Fruit fly (Drosophila melanogaster) whole organism, embryonic: ENCODE measurements around the gene vih.
A peak's percentile ranks its signal among the peaks of the same experiment; 100 is the strongest.

Experiments
- C15 ChIP-seq: fragments of 200-800 bp; sonication (Bioruptor generic); IDR thresholded peaks from 3 replicates; pipeline ENCODE4 v1.3.6; 2022; ENCODE audit warnings: missing biosample characterization, missing genetic modification characterization
- CG1024 ChIP-seq: fragments of 200-800 bp; sonication (Bioruptor generic); IDR thresholded peaks from 2 replicates; pipeline ENCODE4 v1.3.6; 2022; ENCODE audit warnings: missing biosample characterization, missing genetic modification characterization
- CG12155 ChIP-seq: fragments of 200-800 bp; sonication (Bioruptor generic); optimal IDR thresholded peaks from 3 replicates; lab custom pipeline; 2016; ENCODE audit warnings: missing biosample characterization, missing genetic modification characterization
- CG1233 ChIP-seq: fragments of 200-800 bp; sonication (Bioruptor generic); optimal IDR thresholded peaks from 4 replicates; lab custom pipeline; 2018; ENCODE audit warnings: missing biosample characterization, mild to moderate bottlenecking, missing genetic modification characterization
- CG12391 ChIP-seq: fragments of 200-800 bp; sonication (Bioruptor generic); optimal IDR thresholded peaks from 3 replicates; lab custom pipeline; 2018; ENCODE audit warnings: missing biosample characterization, mild to moderate bottlenecking, missing genetic modification characterization, moderate library complexity
- CG13287 ChIP-seq: fragments of 200-800 bp; sonication (Bioruptor generic); IDR thresholded peaks from 2 replicates; pipeline ENCODE4 v1.3.6; 2022; ENCODE audit warnings: missing biosample characterization, missing genetic modification characterization; ENCODE audit not compliant: partially characterized antibody
- CG13894 ChIP-seq: fragments of 200-800 bp; sonication (Bioruptor generic); optimal IDR thresholded peaks from 3 replicates; lab custom pipeline; 2018; ENCODE audit warnings: missing biosample characterization, mild to moderate bottlenecking, missing genetic modification characterization, moderate library complexity
- CG15601 ChIP-seq: fragments of 200-800 bp; sonication (Bioruptor generic); optimal IDR thresholded peaks from 3 replicates; lab custom pipeline; 2019; ENCODE audit warnings: missing biosample characterization, mild to moderate bottlenecking, missing genetic modification characterization, moderate library complexity
- CG16813 ChIP-seq: fragments of 200-800 bp; sonication (Bioruptor generic); IDR thresholded peaks from 3 replicates; pipeline ENCODE4 v1.3.6; 2022; ENCODE audit warnings: missing biosample characterization, missing genetic modification characterization; ENCODE audit not compliant: partially characterized antibody
- CG17359 ChIP-seq: fragments of 200-800 bp; sonication (Bioruptor generic); optimal IDR thresholded peaks from 3 replicates; lab custom pipeline; 2018; ENCODE audit warnings: missing biosample characterization, mild to moderate bottlenecking, missing genetic modification characterization, moderate library complexity
- CG17612 ChIP-seq: fragments of 200-800 bp; sonication (Bioruptor generic); IDR thresholded peaks from 2 replicates; pipeline ENCODE4 v1.3.6; 2022; ENCODE audit warnings: missing biosample characterization, missing genetic modification characterization
- CG17802 ChIP-seq: fragments of 200-800 bp; sonication (Bioruptor generic); optimal IDR thresholded peaks from 2 replicates; lab custom pipeline; 2018; ENCODE audit warnings: missing biosample characterization, mild to moderate bottlenecking, missing genetic modification characterization, moderate library complexity
- CG18764 ChIP-seq: fragments of 200-800 bp; sonication (Bioruptor generic); optimal IDR thresholded peaks from 3 replicates; lab custom pipeline; 2016; ENCODE audit warnings: missing biosample characterization, missing genetic modification characterization
- CG2199 ChIP-seq: fragments of 200-800 bp; sonication (Bioruptor generic); IDR thresholded peaks from 3 replicates; pipeline ENCODE4 v1.3.6; 2022; ENCODE audit warnings: missing biosample characterization, missing genetic modification characterization
- CG2678 ChIP-seq: fragments of 200-800 bp; sonication (Bioruptor generic); optimal IDR thresholded peaks from 3 replicates; lab custom pipeline; 2019; ENCODE audit warnings: missing biosample characterization, mild to moderate bottlenecking, missing genetic modification characterization, moderate library complexity
- CG3847 ChIP-seq: fragments of 200-800 bp; sonication (Bioruptor generic); IDR thresholded peaks from 2 replicates; pipeline ENCODE4 v1.3.6; 2022; ENCODE audit warnings: missing biosample characterization, missing genetic modification characterization
- CG3995 ChIP-seq: fragments of 200-800 bp; sonication (Bioruptor generic); optimal IDR thresholded peaks from 3 replicates; lab custom pipeline; 2016; ENCODE audit warnings: missing biosample characterization, missing genetic modification characterization
- CG7839 ChIP-seq: fragments of 200-800 bp; sonication (Bioruptor generic); optimal IDR thresholded peaks from 3 replicates; lab custom pipeline; 2018; ENCODE audit warnings: missing biosample characterization, mild to moderate bottlenecking, missing genetic modification characterization, moderate library complexity
- CG7928 ChIP-seq: fragments of 200-800 bp; sonication (Bioruptor generic); optimal IDR thresholded peaks from 2 replicates; lab custom pipeline; 2017; ENCODE audit warnings: missing biosample characterization, mild to moderate bottlenecking, missing genetic modification characterization
- CG8290 ChIP-seq, 3 experiments: fragments of 200-800 bp; sonication (Bioruptor generic); optimal IDR thresholded peaks; 2 replicates each; lab custom pipeline; 2016 to 2019; ENCODE audit warnings: missing biosample characterization in 3 of 3, missing genetic modification characterization in 3 of 3, mild to moderate bottlenecking in 2 of 3, moderate library complexity in 1 of 3
- CG8388 ChIP-seq: fragments of 200-800 bp; sonication (Bioruptor generic); optimal IDR thresholded peaks from 2 replicates; lab custom pipeline; 2019; ENCODE audit warnings: missing biosample characterization, mild to moderate bottlenecking, missing genetic modification characterization, moderate library complexity
- Dip2 ChIP-seq: fragments of 200-800 bp; sonication (Bioruptor generic); IDR thresholded peaks from 2 replicates; pipeline ENCODE4 v1.3.6; 2022; ENCODE audit warnings: missing biosample characterization, missing genetic modification characterization
- Fer1 ChIP-seq: fragments of 200-800 bp; sonication (Bioruptor generic); optimal IDR thresholded peaks from 2 replicates; lab custom pipeline; 2017; ENCODE audit warnings: missing biosample characterization, mild to moderate bottlenecking, missing genetic modification characterization
- HLH54F ChIP-seq: fragments of 200-800 bp; sonication (Bioruptor generic); optimal IDR thresholded peaks from 3 replicates; lab custom pipeline; 2016; ENCODE audit warnings: missing biosample characterization, missing genetic modification characterization
- Lpt ChIP-seq: fragments of >200 bp; optimal IDR thresholded peaks from 2 replicates; lab custom pipeline; 2018; ENCODE audit warnings: missing biosample characterization, missing genetic modification characterization
- Meics ChIP-seq: fragments of 200-800 bp; sonication (Bioruptor generic); optimal IDR thresholded peaks from 2 replicates; lab custom pipeline; 2017; ENCODE audit warnings: missing biosample characterization, mild to moderate bottlenecking, missing genetic modification characterization
- Neu2 ChIP-seq: fragments of 200-800 bp; sonication (Bioruptor generic); optimal IDR thresholded peaks from 3 replicates; lab custom pipeline; 2016; ENCODE audit warnings: missing biosample characterization, missing genetic modification characterization, borderline replicate concordance
- PHDP ChIP-seq: fragments of 200-800 bp; sonication (Bioruptor generic); optimal IDR thresholded peaks from 3 replicates; lab custom pipeline; 2018; ENCODE audit warnings: missing biosample characterization, mild to moderate bottlenecking, missing genetic modification characterization, moderate library complexity
- Ptx1 ChIP-seq: fragments of 200-800 bp; sonication (Bioruptor generic); IDR thresholded peaks from 2 replicates; pipeline ENCODE4 v1.3.6; 2022; ENCODE audit warnings: missing biosample characterization, missing genetic modification characterization
- Ravus ChIP-seq: fragments of 200-800 bp; sonication (Bioruptor generic); IDR thresholded peaks from 2 replicates; pipeline ENCODE4 v1.3.6; 2022; ENCODE audit warnings: missing biosample characterization, missing genetic modification characterization
- Six4 ChIP-seq: fragments of 200-800 bp; sonication (Bioruptor generic); optimal IDR thresholded peaks from 2 replicates; lab custom pipeline; 2016; ENCODE audit warnings: missing biosample characterization, missing genetic modification characterization
- Xbp1 ChIP-seq: fragments of 200-800 bp; sonication (Bioruptor generic); optimal IDR thresholded peaks from 3 replicates; lab custom pipeline; 2016; ENCODE audit warnings: missing biosample characterization, mild to moderate bottlenecking, missing genetic modification characterization
- Xrp1 ChIP-seq: fragments of 200-800 bp; sonication (Bioruptor generic); IDR thresholded peaks from 2 replicates; pipeline ENCODE4 v1.3.6; 2022; ENCODE audit warnings: missing biosample characterization, missing genetic modification characterization
- al ChIP-seq: fragments of 200-800 bp; sonication (Bioruptor generic); IDR thresholded peaks from 2 replicates; pipeline ENCODE4 v1.3.6; 2022; ENCODE audit warnings: missing biosample characterization, missing genetic modification characterization
- ap ChIP-seq: fragments of 200-800 bp; sonication (Bioruptor generic); IDR thresholded peaks from 2 replicates; pipeline ENCODE4 v1.3.6; 2022; ENCODE audit warnings: missing biosample characterization, missing genetic modification characterization
- ara ChIP-seq: fragments of 200-800 bp; sonication (Bioruptor generic); IDR thresholded peaks from 2 replicates; pipeline ENCODE4 v1.3.6; 2022; ENCODE audit warnings: missing biosample characterization, missing genetic modification characterization
- cwo ChIP-seq: fragments of 200-800 bp; sonication (Bioruptor generic); optimal IDR thresholded peaks from 3 replicates; lab custom pipeline; 2017; ENCODE audit warnings: missing biosample characterization, missing genetic modification characterization, mild to moderate bottlenecking, moderate library complexity, missing genetic modification reagents
- dati ChIP-seq: fragments of 200-800 bp; sonication (Bioruptor generic); IDR thresholded peaks from 2 replicates; pipeline ENCODE4 v1.3.6; 2022; ENCODE audit warnings: missing biosample characterization, missing genetic modification characterization
- dmrt11E ChIP-seq: fragments of 200-800 bp; sonication (Bioruptor generic); optimal IDR thresholded peaks from 3 replicates; lab custom pipeline; 2018; ENCODE audit warnings: missing biosample characterization, mild to moderate bottlenecking, missing genetic modification characterization, moderate library complexity
- esg ChIP-seq: fragments of 200-800 bp; sonication (Bioruptor generic); conservative IDR thresholded peaks from 2 replicates; pipeline ENCODE4 v1.3.6; 2022; ENCODE audit warnings: missing biosample characterization, missing genetic modification characterization
- exex ChIP-seq: fragments of 200-800 bp; sonication (Bioruptor generic); optimal IDR thresholded peaks from 4 replicates; lab custom pipeline; 2018; ENCODE audit warnings: missing biosample characterization, mild to moderate bottlenecking, missing genetic modification characterization, moderate library complexity
- eyg ChIP-seq: fragments of 200-800 bp; sonication (Bioruptor generic); optimal IDR thresholded peaks from 3 replicates; lab custom pipeline; 2016; ENCODE audit warnings: missing biosample characterization, missing genetic modification characterization
- fd64A ChIP-seq: fragments of 200-800 bp; sonication (Bioruptor generic); optimal IDR thresholded peaks from 3 replicates; lab custom pipeline; 2018; ENCODE audit warnings: missing biosample characterization, mild to moderate bottlenecking, missing genetic modification characterization
- gcm ChIP-seq: fragments of 200-800 bp; sonication (Bioruptor generic); optimal IDR thresholded peaks from 2 replicates; lab custom pipeline; 2019; ENCODE audit warnings: missing biosample characterization, mild to moderate bottlenecking, missing genetic modification characterization, moderate library complexity
- gsb-n ChIP-seq: fragments of 200-800 bp; sonication (Bioruptor generic); optimal IDR thresholded peaks from 3 replicates; lab custom pipeline; 2018; ENCODE audit warnings: missing biosample characterization, mild to moderate bottlenecking, missing genetic modification characterization
- hth ChIP-seq: fragments of >200 bp; optimal IDR thresholded peaks from 2 replicates; lab custom pipeline; 2017; ENCODE audit warnings: inconsistent platforms
- kay ChIP-seq: fragments of 200-800 bp; sonication (Bioruptor generic); optimal IDR thresholded peaks from 2 replicates; lab custom pipeline; 2016; ENCODE audit warnings: missing biosample characterization, missing genetic modification characterization
- ken ChIP-seq: fragments of 200-800 bp; sonication (Bioruptor generic); IDR thresholded peaks from 3 replicates; pipeline ENCODE4 v1.3.6; 2022; ENCODE audit warnings: missing biosample characterization, missing genetic modification characterization
- p53 ChIP-seq: fragments of 200-800 bp; sonication (Bioruptor generic); optimal IDR thresholded peaks from 2 replicates; lab custom pipeline; 2016; ENCODE audit warnings: missing biosample characterization, missing genetic modification characterization
- slp2 ChIP-seq: fragments of 200-800 bp; sonication (Bioruptor generic); optimal IDR thresholded peaks from 2 replicates; lab custom pipeline; 2016; ENCODE audit warnings: missing biosample characterization, missing genetic modification characterization

vih gene

DNA sequence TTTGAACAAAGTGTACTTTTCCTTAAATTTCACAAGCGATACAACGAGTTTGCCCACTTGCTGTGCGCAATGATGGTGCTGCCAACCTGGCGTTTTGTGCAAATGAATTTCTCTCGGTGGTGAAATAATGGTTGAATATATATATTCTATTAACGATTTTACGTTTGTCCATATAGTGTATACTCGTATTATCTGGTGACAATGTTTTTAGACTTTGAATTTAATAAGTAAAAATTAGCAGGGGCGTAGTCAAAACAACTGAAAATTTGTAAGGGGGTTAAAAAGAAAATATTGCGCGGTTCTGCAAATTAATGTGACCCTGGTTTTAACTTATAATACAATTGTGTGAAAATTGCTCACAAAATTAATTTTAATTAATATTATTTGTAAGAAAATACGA, 19.8 kb downstream of the vih start, which contains the start of the genes ver and Gcn5 (continued):
- TF ChIP-seq CG12391: peak; percentile 95
- peak; percentile 95 for TF ChIP-seq Ptx1 (GFP tag; lab: Robert Waterston, UW)
- TF ChIP-seq CG3847 (GFP tag; lab: Robert Waterston, UW): peak; percentile 91
- TF ChIP-seq eyg: peak; percentile 73
- TF ChIP-seq CG16813: no peak
- peak; percentile 95 for TF ChIP-seq CG2678
- TF ChIP-seq CG13287 (GFP tag; lab: Robert Waterston, UW): peak; percentile 44; the same call in 1 of the 2 replicates
- peak; percentile 95 for TF ChIP-seq Xrp1 (GFP tag; lab: Robert Waterston, UW)
- peak; percentile 78 for TF ChIP-seq CG18764 (GFP tag; lab: Kevin White, UChicago)
- TF ChIP-seq gcm (GFP tag; lab: Kevin White, UChicago): peak; percentile 88
- peak; percentile 89 for TF ChIP-seq HLH54F (GFP tag; lab: Kevin White, UChicago)
- no peak for TF ChIP-seq Neu2 (GFP tag; lab: Kevin White, UChicago)
- TF ChIP-seq CG1024 (GFP tag; lab: Robert Waterston, UW): peak; percentile 90
- peak; percentile 89 for TF ChIP-seq esg
- peak; percentile 79 for TF ChIP-seq CG8388
- peak; percentile 87; the same call in 2 of the 3 replicates for TF ChIP-seq C15 (GFP tag; lab: Robert Waterston, UW)
- TF ChIP-seq dati: peak; percentile 79
- peak; percentile 87 for TF ChIP-seq CG15601 (tag; lab: Kevin White, UChicago)
- peak; percentile 89 for TF ChIP-seq CG12155 (GFP tag; lab: Kevin White, UChicago)
- peak; percentile 73 for TF ChIP-seq exex (tag; lab: Kevin White, UChicago)
- TF ChIP-seq CG3995 (GFP tag; lab: Kevin White, UChicago): peak; percentile 66
- peak; percentile 62 for TF ChIP-seq kay (GFP tag; lab: Kevin White, UChicago)
- TF ChIP-seq Ravus (GFP tag; lab: Robert Waterston, UW): peak; percentile 77
- peak; percentile 79 for TF ChIP-seq CG7928
- peak; percentile 81 for TF ChIP-seq CG17612 (GFP tag; lab: Robert Waterston, UW)
- peak; percentile 94 for TF ChIP-seq ken (GFP tag; lab: Robert Waterston, UW)
- peak; percentile 69 for TF ChIP-seq CG8290 (GFP tag; optimal IDR thresholded peaks at IDR 0.05; lab: Kevin White, UChicago)
- TF ChIP-seq CG8290 (tag; optimal IDR thresholded peaks at IDR 0.05; lab: Kevin White, UChicago): peak; percentile 52 to 83
- TF ChIP-seq ap: peak; percentile 84
- peak; percentile 89 for TF ChIP-seq Fer1 (GFP tag; lab: Kevin White, UChicago)
- TF ChIP-seq Xbp1: peak; percentile 94
- peak; percentile 90 for TF ChIP-seq CG1233
- peak; percentile 81 for TF ChIP-seq Six4 (GFP tag; lab: Kevin White, UChicago)
- TF ChIP-seq ara: peak; percentile 89
- TF ChIP-seq p53: peak; percentile 27
- no peak for TF ChIP-seq Lpt (GFP tag; lab: Kevin White, UChicago)
- peak; percentile 94 for TF ChIP-seq PHDP (tag; lab: Kevin White, UChicago)
- peak; percentile 21; the same call in 1 of the 2 replicates for TF ChIP-seq Dip2 (GFP tag; lab: Robert Waterston, UW)
- peak; percentile 91 for TF ChIP-seq CG13894 (tag; lab: Kevin White, UChicago)
- peak; percentile 25 for TF ChIP-seq fd64A
- TF ChIP-seq cwo (GFP tag; lab: Kevin White, UChicago): peak; percentile 87
- peak; percentile 93 for TF ChIP-seq Meics (GFP tag; lab: Kevin White, UChicago)
- peak; percentile 84 for TF ChIP-seq dmrt11E (tag; lab: Kevin White, UChicago)
- TF ChIP-seq hth (lab: Kevin White, UChicago): no peak
- peak; percentile 70 for TF ChIP-seq CG17802
- TF ChIP-seq CG2199 (GFP tag; lab: Robert Waterston, UW): 0 out of 3 replicates have a peak, but pooled peaks have one; percentile 77
- peak; percentile 93 for TF ChIP-seq al (GFP tag; lab: Robert Waterston, UW)
- TF ChIP-seq CG7839 (tag; lab: Kevin White, UChicago): peak; percentile 93
- TF ChIP-seq CG17359 (tag; lab: Kevin White, UChicago): peak; percentile 94
- TF ChIP-seq gsb-n (tag; lab: Kevin White, UChicago): no peak
- TF ChIP-seq slp2 (GFP tag; lab: Kevin White, UChicago): peak; percentile 66
